Worm (Caenorhabditis elegans) whole organism, mixed stage, embryonic: ENCODE measurements around the gene F22E5.21.
"Not testable (repeated sequence)": the region's sequence is repeated elsewhere in the genome, so short reads cannot be mapped to it uniquely, and the experiment has no call there.

ENCODE experiments used
- M03D4.4 ChIP-seq: sonication (generic microtip); optimal IDR thresholded peaks from 2 replicates; lab custom pipeline; 2017; ENCODE audit warnings: mild to moderate bottlenecking, missing genetic modification characterization, missing compliant biosample characterization
- bed-3 ChIP-seq: fragments of 200-800 bp; sonication (Bioruptor generic); optimal IDR thresholded peaks from 3 replicates; lab custom pipeline; 2018; ENCODE audit warnings: mild to moderate bottlenecking, missing genetic modification characterization, moderate library complexity, missing compliant biosample characterization
- ceh-39 ChIP-seq: fragments of 150-350 bp; optimal IDR thresholded peaks from 2 replicates; lab custom pipeline; 2014; ENCODE audit warnings: missing biosample characterization, missing genetic modification characterization
- ceh-43 ChIP-seq: fragments of 200-800 bp; sonication (Bioruptor generic); optimal IDR thresholded peaks from 2 replicates; lab custom pipeline; 2018; ENCODE audit warnings: mild to moderate bottlenecking, missing genetic modification characterization, moderate library complexity, missing compliant biosample characterization
- ces-1 ChIP-seq: fragments of 150-350 bp; optimal IDR thresholded peaks from 2 replicates; lab custom pipeline; 2014; ENCODE audit warnings: missing biosample characterization, missing genetic modification reagents, missing genetic modification characterization
- cnd-1 ChIP-seq: fragments of 200-800 bp; sonication (Bioruptor generic); optimal IDR thresholded peaks from 2 replicates; lab custom pipeline; 2018; ENCODE audit warnings: mild to moderate bottlenecking, missing genetic modification characterization, missing compliant biosample characterization
- drap-1 ChIP-seq: fragments of 200-800 bp; sonication (Bioruptor generic); optimal IDR thresholded peaks from 3 replicates; lab custom pipeline; 2018; ENCODE audit warnings: mild to moderate bottlenecking, missing genetic modification characterization, missing compliant biosample characterization
- elt-1 ChIP-seq: sonication (generic microtip); optimal IDR thresholded peaks from 2 replicates; lab custom pipeline; 2017; ENCODE audit warnings: missing genetic modification characterization, mild to moderate bottlenecking, missing compliant biosample characterization, antibody characterized with exemption, moderate library complexity, borderline replicate concordance; ENCODE audit not compliant: insufficient read depth
- elt-3 ChIP-seq: fragments of 150-350 bp; optimal IDR thresholded peaks from 2 replicates; lab custom pipeline; 2014; ENCODE audit warnings: missing biosample characterization, missing genetic modification characterization
- flh-1 ChIP-seq: fragments of 200-800 bp; sonication (Bioruptor generic); optimal IDR thresholded peaks from 2 replicates; lab custom pipeline; 2018; ENCODE audit warnings: mild to moderate bottlenecking, missing genetic modification characterization, moderate library complexity, missing compliant biosample characterization
- ham-2 ChIP-seq: fragments of 200-800 bp; sonication (Bioruptor generic); optimal IDR thresholded peaks from 2 replicates; lab custom pipeline; 2018; ENCODE audit warnings: mild to moderate bottlenecking, missing genetic modification characterization, missing compliant biosample characterization
- hlh-1 ChIP-seq: fragments of 150-350 bp; optimal IDR thresholded peaks from 2 replicates; lab custom pipeline; 2014; ENCODE audit warnings: missing biosample characterization, missing genetic modification reagents, missing genetic modification characterization
- lin-13 ChIP-seq: fragments of 150-350 bp; optimal IDR thresholded peaks from 2 replicates; lab custom pipeline; 2014; ENCODE audit warnings: missing biosample characterization, missing genetic modification characterization
- lin-32 ChIP-seq: fragments of 200-800 bp; sonication (Bioruptor generic); optimal IDR thresholded peaks from 2 replicates; lab custom pipeline; 2018; ENCODE audit warnings: mild to moderate bottlenecking, missing genetic modification characterization, missing compliant biosample characterization
- lsy-2 ChIP-seq: fragments of 150-350 bp; optimal IDR thresholded peaks from 2 replicates; lab custom pipeline; 2014; ENCODE audit warnings: missing biosample characterization, missing genetic modification characterization
- mab-5 ChIP-seq: fragments of 150-350 bp; optimal IDR thresholded peaks from 2 replicates; lab custom pipeline; 2014; ENCODE audit warnings: missing biosample characterization, missing genetic modification characterization
- mep-1 ChIP-seq: fragments of 150-350 bp; optimal IDR thresholded peaks from 2 replicates; lab custom pipeline; 2017; ENCODE audit warnings: missing biosample characterization, missing genetic modification reagents, missing genetic modification characterization, inconsistent platforms
- mls-2 ChIP-seq: sonication (generic microtip); optimal IDR thresholded peaks from 2 replicates; lab custom pipeline; 2016; ENCODE audit warnings: mild to moderate bottlenecking, missing genetic modification characterization, moderate library complexity, missing compliant biosample characterization
- nhr-12 ChIP-seq: fragments of 150-350 bp; optimal IDR thresholded peaks from 2 replicates; lab custom pipeline; 2014; ENCODE audit warnings: missing biosample characterization, missing genetic modification characterization
- nhr-237 ChIP-seq: fragments of 150-350 bp; optimal IDR thresholded peaks from 2 replicates; lab custom pipeline; 2014; ENCODE audit warnings: missing biosample characterization, missing genetic modification characterization
- nhr-28 ChIP-seq: fragments of 150-350 bp; optimal IDR thresholded peaks from 2 replicates; lab custom pipeline; 2014; ENCODE audit warnings: missing biosample characterization, missing genetic modification characterization
- pha-4 ChIP-seq: fragments of 150-350 bp; optimal IDR thresholded peaks from 2 replicates; lab custom pipeline; 2018; ENCODE audit warnings: missing biosample characterization, missing genetic modification reagents, missing genetic modification characterization
- sem-2 ChIP-seq: fragments of 200-800 bp; sonication (Bioruptor generic); optimal IDR thresholded peaks from 2 replicates; lab custom pipeline; 2018; ENCODE audit warnings: mild to moderate bottlenecking, missing genetic modification characterization, missing compliant biosample characterization
- sptf-1 ChIP-seq: sonication (generic microtip); optimal IDR thresholded peaks from 2 replicates; lab custom pipeline; 2017; ENCODE audit warnings: mild to moderate bottlenecking, missing genetic modification characterization, moderate library complexity, missing compliant biosample characterization
- tbx-8 ChIP-seq: fragments of 200-800 bp; sonication (Bioruptor generic); optimal IDR thresholded peaks from 2 replicates; lab custom pipeline; 2018; ENCODE audit warnings: mild to moderate bottlenecking, missing genetic modification characterization, moderate library complexity, missing compliant biosample characterization
- unc-120 ChIP-seq: sonication (generic microtip); optimal IDR thresholded peaks from 2 replicates; lab custom pipeline; 2017; ENCODE audit warnings: missing genetic modification characterization, missing compliant biosample characterization; ENCODE audit not compliant: poor library complexity, severe bottlenecking
- unc-39 ChIP-seq: fragments of 150-350 bp; optimal IDR thresholded peaks from 2 replicates; lab custom pipeline; 2014; ENCODE audit warnings: missing biosample characterization, missing genetic modification characterization
- unc-62 ChIP-seq: fragments of 150-350 bp; optimal IDR thresholded peaks from 2 replicates; lab custom pipeline; 2014; ENCODE audit warnings: missing biosample characterization, missing genetic modification reagents, missing genetic modification characterization
- zip-8 ChIP-seq: fragments of 150-350 bp; optimal IDR thresholded peaks from 2 replicates; lab custom pipeline; 2014; ENCODE audit warnings: missing biosample characterization, missing genetic modification characterization
- ztf-11 ChIP-seq: fragments of 150-350 bp; optimal IDR thresholded peaks from 2 replicates; lab custom pipeline; 2014; ENCODE audit warnings: missing biosample characterization, missing genetic modification characterization

F22E5.21 gene

DNA sequence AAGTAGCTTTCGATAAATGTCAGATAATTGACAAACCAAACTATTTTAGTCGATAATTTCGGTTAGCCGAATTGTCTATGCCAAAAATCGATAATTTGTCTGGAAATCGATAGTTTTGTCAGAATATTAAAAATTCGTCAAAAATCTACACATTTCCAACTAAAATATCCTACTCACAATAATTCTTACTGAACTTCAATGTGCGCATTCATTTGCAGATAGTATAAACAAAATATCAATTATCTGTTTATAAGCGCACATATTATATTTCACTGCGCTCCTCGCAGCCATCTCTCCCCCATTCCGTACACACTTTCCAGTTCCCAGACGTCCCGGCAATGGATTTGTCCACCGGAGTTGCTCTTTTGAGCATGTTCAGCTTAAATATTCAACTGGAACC, 12.5 kb downstream of the F22E5.21 start, which contains the start of gene lgc-28:
Gene lgc-28 (plus strand): TSS at position 301 of the 400 bp plus-strand sequence.
- no peak for TF ChIP-seq tbx-8 (GFP tag; lab: Kevin White, UChicago)
- TF ChIP-seq M03D4.4 (tag; lab: Kevin White, UChicago): no peak
- TF ChIP-seq hlh-1: no peak
- no peak for TF ChIP-seq mep-1
- TF ChIP-seq zip-8: no peak
- TF ChIP-seq nhr-28 (tag; lab: Kevin White, UChicago): no peak
- no peak for TF ChIP-seq ces-1 (GFP tag; lab: Kevin White, UChicago)
- TF ChIP-seq bed-3 (GFP tag; lab: Kevin White, UChicago): no peak
- TF ChIP-seq pha-4: no peak
- TF ChIP-seq lin-32 (GFP tag; lab: Kevin White, UChicago): no peak
- no peak for TF ChIP-seq drap-1
- no peak for TF ChIP-seq nhr-12 (tag; lab: Kevin White, UChicago)
- no peak for TF ChIP-seq cnd-1
- TF ChIP-seq unc-62 (GFP tag; lab: Kevin White, UChicago): no peak
- no peak for TF ChIP-seq ztf-11 (tag; lab: Kevin White, UChicago)
- no peak for TF ChIP-seq mab-5
- TF ChIP-seq sptf-1 (tag; lab: Kevin White, UChicago): no peak

DNA sequence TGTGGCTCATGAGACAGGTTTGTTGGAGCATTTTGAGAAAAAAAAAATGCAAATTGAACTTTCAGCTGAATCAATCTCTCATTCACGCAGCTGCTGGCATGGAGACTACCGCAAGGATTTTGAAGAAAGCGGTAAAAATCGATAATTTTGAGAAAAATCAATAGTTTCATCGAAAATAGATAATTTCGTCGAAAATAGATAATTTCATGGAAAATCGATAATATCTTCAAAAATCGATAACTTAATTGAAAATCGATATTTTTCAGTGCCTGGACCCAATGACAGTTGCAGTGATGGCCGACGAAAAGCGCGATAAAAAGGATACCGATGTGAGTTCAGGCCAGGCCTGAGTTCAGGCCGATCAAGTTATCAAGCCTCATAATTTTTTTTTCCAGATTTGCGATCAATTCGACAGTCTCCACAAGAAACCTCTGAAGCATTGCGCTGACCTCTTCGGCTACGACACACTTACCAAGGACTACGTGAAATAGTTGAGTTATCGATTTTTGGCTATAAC, 14.3 kb downstream of the F22E5.21 start, which contains the start of gene D2062.4:
Gene D2062.4 (plus strand): TSS at position 467 of the 517 bp plus-strand sequence.
- TF ChIP-seq lin-13 (tag; lab: Kevin White, UChicago); mab-5; elt-3 (tag; lab: Kevin White, UChicago): not testable (repeated sequence)

DNA sequence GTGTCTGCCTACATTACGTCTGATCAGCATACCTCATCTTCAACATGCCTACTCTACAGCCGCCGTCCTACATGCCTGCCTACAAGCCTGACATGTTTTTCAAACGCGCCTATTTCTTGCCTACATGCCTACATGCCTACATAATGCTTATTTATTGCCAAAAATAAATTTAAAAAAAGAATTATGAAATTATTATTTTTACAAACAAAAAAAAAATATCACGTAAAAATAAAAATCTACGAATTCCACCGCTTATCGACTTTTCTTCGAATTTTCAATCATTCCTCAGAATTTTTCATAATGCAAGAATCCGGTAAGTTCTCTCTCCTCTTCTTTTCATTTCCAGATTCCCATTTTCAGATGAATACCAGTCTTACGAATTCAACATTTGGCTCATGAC, 14.8 kb downstream of the F22E5.21 start, which contains the start of gene D2062.5:
Gene D2062.5 (plus strand): TSS at position 301 of the 400 bp plus-strand sequence.
- TF ChIP-seq sptf-1 (tag; lab: Kevin White, UChicago) (no peak), pha-4 (no peak), ztf-11 (tag; lab: Kevin White, UChicago) (no peak), nhr-237 (tag; lab: Kevin White, UChicago) (no peak), M03D4.4 (tag; lab: Kevin White, UChicago) (no peak), unc-39 (tag; lab: Kevin White, UChicago) (no peak), ham-2 (GFP tag; lab: Kevin White, UChicago) (no peak), unc-120 (no peak), hlh-1 (no peak), mab-5 (no peak), lin-32 (GFP tag; lab: Kevin White, UChicago) (no peak), mls-2 (tag; lab: Kevin White, UChicago) (no peak), unc-62 (GFP tag; lab: Kevin White, UChicago) (no peak)

DNA sequence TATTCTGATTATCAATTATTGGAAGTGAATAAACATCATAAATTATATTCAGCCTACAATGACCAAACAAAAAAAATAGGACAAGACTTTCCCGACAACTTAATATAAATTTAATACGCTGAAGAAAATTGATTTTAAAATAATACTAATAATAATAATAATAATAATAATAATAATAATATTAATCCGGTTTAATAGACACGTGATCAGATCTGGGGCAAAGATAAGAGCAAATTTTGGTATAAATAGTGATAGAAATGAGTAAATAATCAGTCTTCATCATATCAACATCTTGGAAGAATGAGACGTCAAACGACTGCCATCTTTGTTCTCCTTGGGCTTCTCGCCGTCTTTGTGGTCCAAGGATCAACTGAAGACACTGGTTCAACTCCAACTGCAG, 18.1 kb downstream of the F22E5.21 start, which contains the start of gene msrp-6:
Gene msrp-6 (plus strand): TSS at position 301 of the 400 bp plus-strand sequence.
- TF ChIP-seq lsy-2 (tag; lab: Kevin White, UChicago); ztf-11 (tag; lab: Kevin White, UChicago); lin-32 (GFP tag; lab: Kevin White, UChicago): not testable (repeated sequence)

DNA sequence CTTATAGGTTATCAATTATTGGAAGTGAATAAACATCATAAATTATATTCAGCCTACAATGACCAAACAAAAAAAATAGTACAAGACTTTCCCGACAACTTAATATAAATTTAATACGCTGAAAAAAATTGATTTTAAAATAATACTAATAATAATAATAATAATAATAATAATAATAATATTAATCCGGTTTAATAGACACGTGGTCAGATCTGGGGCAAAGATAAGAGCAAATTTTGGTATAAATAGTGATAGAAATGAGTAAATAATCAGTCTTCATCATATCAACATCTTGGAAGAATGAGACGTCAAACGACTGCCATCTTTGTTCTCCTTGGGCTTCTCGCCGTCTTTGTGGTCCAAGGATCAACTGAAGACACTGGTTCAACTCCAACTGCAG, 20.6 kb downstream of the F22E5.21 start, which contains the start of gene msrp-5:
Gene msrp-5 (plus strand): TSS at position 301 of the 400 bp plus-strand sequence.
- not testable (repeated sequence) for TF ChIP-seq M03D4.4 (tag; lab: Kevin White, UChicago); lin-13 (tag; lab: Kevin White, UChicago); lin-32 (GFP tag; lab: Kevin White, UChicago)

DNA sequence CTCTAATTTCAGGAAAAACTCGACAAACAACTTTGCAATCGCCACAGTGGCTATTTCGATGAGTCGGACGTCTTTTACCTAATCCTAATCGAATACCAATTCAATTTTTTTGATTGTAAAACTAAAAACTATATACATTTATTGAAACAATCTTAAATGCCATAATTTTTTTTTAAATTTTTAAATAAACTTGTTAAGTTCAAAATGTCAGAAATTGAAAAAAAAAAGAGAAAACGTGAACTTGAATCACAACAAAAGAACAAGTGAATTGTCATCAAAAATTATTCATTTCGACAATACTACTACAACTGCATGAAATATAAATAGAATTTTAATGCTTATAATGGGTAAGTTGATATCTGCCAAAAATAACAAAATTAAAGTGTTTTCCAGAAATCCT, 25.0 kb downstream of the F22E5.21 start, which contains the start of gene D2062.13:
Gene D2062.13 (plus strand): TSS at position 301 of the 400 bp plus-strand sequence.
- TF ChIP-seq elt-3 (tag; lab: Kevin White, UChicago); nhr-12 (tag; lab: Kevin White, UChicago); ceh-43 (GFP tag; lab: Kevin White, UChicago): not testable (repeated sequence)

DNA sequence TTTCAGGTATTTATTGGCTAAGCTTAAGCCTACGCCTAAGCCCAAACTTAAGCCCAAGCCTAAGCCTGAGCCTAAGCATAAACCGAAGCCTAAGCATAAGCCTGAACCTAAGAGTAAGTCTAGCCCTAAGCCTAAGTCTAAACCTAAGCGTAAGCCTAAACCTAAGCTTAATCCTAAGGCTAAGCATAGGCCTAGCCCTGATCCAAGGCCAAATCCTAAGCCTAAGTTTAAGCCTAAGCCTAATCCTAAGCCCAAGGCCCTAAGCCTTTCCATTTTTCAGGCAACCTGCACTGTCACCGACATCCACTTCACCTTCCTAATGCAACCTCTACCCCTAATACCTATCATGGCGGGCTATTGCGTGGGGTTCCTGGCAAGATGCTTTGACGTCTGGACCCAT, 26.2 kb downstream of the F22E5.21 start:
- TF ChIP-seq ceh-39 (tag; lab: Kevin White, UChicago): no peak
- no peak for TF ChIP-seq bed-3 (GFP tag; lab: Kevin White, UChicago)
- no peak for TF ChIP-seq flh-1
- TF ChIP-seq lin-13 (tag; lab: Kevin White, UChicago): no peak
- no peak for TF ChIP-seq sem-2
- TF ChIP-seq ceh-43 (GFP tag; lab: Kevin White, UChicago): no peak
- no peak for TF ChIP-seq lin-32 (GFP tag; lab: Kevin White, UChicago)
- no peak for TF ChIP-seq unc-120
- no peak for TF ChIP-seq nhr-237 (tag; lab: Kevin White, UChicago)
- no peak for TF ChIP-seq elt-1 (tag; lab: Kevin White, UChicago)
- no peak for TF ChIP-seq sptf-1 (tag; lab: Kevin White, UChicago)
- TF ChIP-seq mls-2 (tag; lab: Kevin White, UChicago): no peak
- TF ChIP-seq tbx-8 (GFP tag; lab: Kevin White, UChicago): no peak
